Worm (Caenorhabditis elegans): ENCODE results near the gene arc-1.
A peak's percentile ranks its signal among the peaks of the same experiment; 100 is the strongest.

Gene arc-1

ce11 chrII:9662160-9662559 lies 12.6 kb upstream of the arc-1 start:
- TF ChIP-seq aha-1 (tag) (peak; percentile 95), nhr-111 (GFP tag; optimal IDR thresholded peaks at IDR 0.05) (no peak), unc-62 (GFP tag; optimal IDR thresholded peaks at IDR 0.05 in 1 of 2) (no peak), unc-62 (tag; optimal IDR thresholded peaks at IDR 0.05) (no peak), aly-2 (tag; optimal IDR thresholded peaks at IDR 0.05) (no peak), lin-29 (GFP tag; IDR thresholded peaks at IDR 0.05) (no peak)

- TF ChIP-seq nhr-28 (tag; optimal IDR thresholded peaks at IDR 0.05) (peak; percentile 53), nhr-76 (tag; optimal IDR thresholded peaks at IDR 0.05) (no peak)
Measured at ce11 chrII:9662797-9663196, 12.0 kb upstream of the arc-1 start, which contains the start of gene cyp-13A10. Gene cyp-13A10, minus strand, starts transcription at chrII:9662884.

ce11 chrII:9665577-9665976 lies 9.2 kb upstream of the arc-1 start, which contains the start of gene ZK1320.5:
Gene ZK1320.5, minus strand, starts transcription at chrII:9665677.
- TF ChIP-seq attf-4 (tag; optimal IDR thresholded peaks at IDR 0.05), result no peak

- no peak for TF ChIP-seq lir-3 (tag; optimal IDR thresholded peaks at IDR 0.05)
- peak; percentile 46 for TF ChIP-seq T20F7.1 (GFP tag; optimal IDR thresholded peaks at IDR 0.05)
- TF ChIP-seq daf-16 (GFP tag; optimal IDR thresholded peaks at IDR 0.05), result no peak
- peak; percentile 42 for TF ChIP-seq daf-16 (tag; optimal IDR thresholded peaks at IDR 0.05)
- TF ChIP-seq aha-1 (tag), result no peak
Measured at ce11 chrII:9667382-9667781, 7.4 kb upstream of the arc-1 start, which contains the start of gene ZK1320.11. Gene ZK1320.11, plus strand, starts transcription at chrII:9667624.

ce11 chrII:9668959-9669358 lies 5.8 kb upstream of the arc-1 start, which contains the start of gene taf-8:
Gene taf-8, plus strand, starts transcription at chrII:9669318.
- TF ChIP-seq php-3 (GFP tag; IDR thresholded peaks at IDR 0.05) (no peak), ceh-28 (tag; optimal IDR thresholded peaks at IDR 0.05) (no peak), R02D3.7 (tag; optimal IDR thresholded peaks at IDR 0.05) (peak; percentile 68), F44E2.7 (GFP tag; IDR thresholded peaks at IDR 0.05) (no peak), tag-97 (GFP tag; IDR thresholded peaks at IDR 0.05) (no peak), mep-1 (tag; optimal IDR thresholded peaks at IDR 0.05) (no peak), zfp-2 (tag; optimal IDR thresholded peaks at IDR 0.05) (no peak), hmg-1.1 (GFP tag; IDR thresholded peaks at IDR 0.05) (no peak), nhr-77 (tag; optimal IDR thresholded peaks at IDR 0.05) (no peak), dpl-1 (GFP tag; optimal IDR thresholded peaks at IDR 0.05) (peak; percentile 66), F10B5.3 (tag; optimal IDR thresholded peaks at IDR 0.05) (no peak), hlh-30 (tag; optimal IDR thresholded peaks at IDR 0.05; ENCODE audit: insufficient read depth) (no peak), fkh-10 (GFP tag; optimal IDR thresholded peaks at IDR 0.05) (peak; percentile 26), daf-19 (GFP tag; conservative IDR thresholded peaks at IDR 0.05) (no peak), daf-12 (tag; optimal IDR thresholded peaks at IDR 0.05) (no peak), unc-39 (tag; optimal IDR thresholded peaks at IDR 0.05) (no peak), mes-2 (tag; optimal IDR thresholded peaks at IDR 0.05; ENCODE audit: poor library complexity, severe bottlenecking) (peak; percentile 60), D1046.2 (GFP tag; IDR thresholded peaks at IDR 0.05) (no peak), aha-1 (tag) (peak; percentile 78), nhr-25 (tag; optimal IDR thresholded peaks at IDR 0.05; ENCODE audit: borderline replicate concordance, insufficient read depth) (no peak), egl-43 (GFP tag; IDR thresholded peaks at IDR 0.05) (no peak), Y48G9A.11 (GFP tag; IDR thresholded peaks at IDR 0.05) (peak; percentile 98), pha-4 (GFP tag; IDR thresholded peaks at IDR 0.05) (no peak), pha-4 (tag; optimal IDR thresholded peaks at IDR 0.05) (no peak), nhr-41 (GFP tag; IDR thresholded peaks at IDR 0.05) (no peak), nhr-28 (tag; optimal IDR thresholded peaks at IDR 0.05) (peak; percentile 9), unc-130 (GFP tag; optimal IDR thresholded peaks at IDR 0.05) (no peak), nhr-102 (tag; optimal IDR thresholded peaks at IDR 0.05) (no peak), zip-2 (tag; optimal IDR thresholded peaks at IDR 0.05) (no peak), daf-8 (GFP tag; IDR thresholded peaks at IDR 0.05) (no peak), nhr-10 (tag; optimal IDR thresholded peaks at IDR 0.05) (no peak), aly-2 (tag; optimal IDR thresholded peaks at IDR 0.05) (no peak), lin-29 (GFP tag; IDR thresholded peaks at IDR 0.05) (no peak), nhr-6 (tag; optimal IDR thresholded peaks at IDR 0.05) (no peak), nhr-11 (tag; optimal IDR thresholded peaks at IDR 0.05) (peak; percentile 21), lir-3 (tag; optimal IDR thresholded peaks at IDR 0.05) (no peak), zfp-3 (GFP tag; conservative IDR thresholded peaks at IDR 0.05) (no peak)

Measured in whole organism, L4 larva.